Worm (Caenorhabditis elegans) whole organism, L2 larva: ENCODE data around the gene K06A4.2.

Source experiments
- R02D3.7 ChIP-seq: fragments of 150-350 bp; optimal IDR thresholded peaks from 2 replicates; lab custom pipeline; 2014; ENCODE audit warnings: missing biosample characterization, missing genetic modification characterization
- Y55F3AM.14 ChIP-seq: fragments of 200-800 bp; sonication (Bioruptor generic); optimal IDR thresholded peaks from 2 replicates; lab custom pipeline; 2018; ENCODE audit warnings: mild to moderate bottlenecking, missing genetic modification characterization, missing compliant biosample characterization
- ZK546.5 ChIP-seq: sonication (generic microtip); optimal IDR thresholded peaks from 2 replicates; lab custom pipeline; 2017; ENCODE audit warnings: missing biosample characterization, missing genetic modification characterization
- alr-1 ChIP-seq: fragments of 150-350 bp; optimal IDR thresholded peaks from 2 replicates; lab custom pipeline; 2014; ENCODE audit warnings: missing biosample characterization, missing genetic modification characterization
- aly-2 ChIP-seq: fragments of 150-350 bp; optimal IDR thresholded peaks from 2 replicates; lab custom pipeline; 2014; ENCODE audit warnings: missing biosample characterization, missing genetic modification characterization
- ama-1 ChIP-seq: fragments of 150-350 bp; optimal IDR thresholded peaks from 2 replicates; lab custom pipeline; 2018; ENCODE audit warnings: inconsistent platforms
- blmp-1 ChIP-seq: sonication (generic microtip); optimal IDR thresholded peaks from 2 replicates; lab custom pipeline; 2017; ENCODE audit warnings: missing genetic modification characterization, mild to moderate bottlenecking, missing compliant biosample characterization, antibody characterized with exemption, moderate library complexity; ENCODE audit not compliant: insufficient read depth
- ceh-16 ChIP-seq: fragments of 150-350 bp; optimal IDR thresholded peaks from 2 replicates; lab custom pipeline; 2014; ENCODE audit warnings: missing biosample characterization, missing genetic modification characterization
- ceh-82 ChIP-seq: fragments of 150-350 bp; optimal IDR thresholded peaks from 2 replicates; lab custom pipeline; 2014; ENCODE audit warnings: missing biosample characterization, missing genetic modification characterization
- crh-2 ChIP-seq: sonication (generic microtip); optimal IDR thresholded peaks from 2 replicates; lab custom pipeline; 2017; ENCODE audit warnings: missing biosample characterization, missing genetic modification characterization
- dmd-4 ChIP-seq: sonication (generic microtip); optimal IDR thresholded peaks from 2 replicates; lab custom pipeline; 2017; ENCODE audit warnings: missing biosample characterization, missing genetic modification characterization
- egl-27 ChIP-seq: sonication (generic microtip); optimal IDR thresholded peaks from 3 replicates; lab custom pipeline; 2017; ENCODE audit warnings: missing biosample characterization, missing genetic modification reagents, missing genetic modification characterization
- elt-1 ChIP-seq: fragments of 150-350 bp; optimal IDR thresholded peaks from 2 replicates; lab custom pipeline; 2014; ENCODE audit warnings: missing biosample characterization, missing genetic modification characterization
- fos-1 ChIP-seq: fragments of 150-350 bp; optimal IDR thresholded peaks from 2 replicates; lab custom pipeline; 2014; ENCODE audit warnings: missing biosample characterization, missing genetic modification characterization
- gmeb-1 ChIP-seq: fragments of 150-350 bp; optimal IDR thresholded peaks from 2 replicates; lab custom pipeline; 2014; ENCODE audit warnings: missing biosample characterization, missing genetic modification characterization
- lin-11 ChIP-seq: fragments of 150-350 bp; sonication (generic microtip); optimal IDR thresholded peaks from 2 replicates; lab custom pipeline; 2014; ENCODE audit warnings: missing biosample characterization, missing genetic modification characterization, inconsistent platforms, mixed read lengths
- lsy-2 ChIP-seq, 2 experiments: fragments of 150-350 bp in 1 of 2; sonication (generic microtip) in 1 of 2; optimal IDR thresholded peaks; 2 replicates each; lab custom pipeline; 2014 to 2017; ENCODE audit warnings: missing biosample characterization in 2 of 2, missing genetic modification characterization in 2 of 2
- mab-5 ChIP-seq: fragments of 150-350 bp; optimal IDR thresholded peaks from 2 replicates; lab custom pipeline; 2014; ENCODE audit warnings: missing biosample characterization, missing genetic modification characterization
- mbf-1 ChIP-seq: sonication (generic microtip); optimal IDR thresholded peaks from 2 replicates; lab custom pipeline; 2017; ENCODE audit warnings: missing biosample characterization, missing genetic modification characterization
- mdl-1 ChIP-seq, 2 experiments: fragments of 150-350 bp in 1 of 2; sonication (generic microtip) in 1 of 2; optimal IDR thresholded peaks; 2 replicates each; lab custom pipeline; 2017; ENCODE audit warnings: missing biosample characterization in 2 of 2, missing genetic modification characterization in 2 of 2
- nhr-10 ChIP-seq: sonication (generic microtip); optimal IDR thresholded peaks from 2 replicates; lab custom pipeline; 2017; ENCODE audit warnings: missing biosample characterization, missing genetic modification characterization
- nhr-11 ChIP-seq: fragments of 150-350 bp; optimal IDR thresholded peaks from 2 replicates; lab custom pipeline; 2014; ENCODE audit warnings: missing biosample characterization, missing genetic modification characterization
- nhr-12 ChIP-seq: fragments of 150-350 bp; optimal IDR thresholded peaks from 2 replicates; lab custom pipeline; 2014; ENCODE audit warnings: missing biosample characterization, missing genetic modification characterization
- nhr-21 ChIP-seq: fragments of 150-350 bp; optimal IDR thresholded peaks from 2 replicates; lab custom pipeline; 2014; ENCODE audit warnings: missing biosample characterization, missing genetic modification characterization
- nhr-23 ChIP-seq: fragments of 150-350 bp; optimal IDR thresholded peaks from 2 replicates; lab custom pipeline; 2014; ENCODE audit warnings: missing biosample characterization, missing genetic modification reagents, missing genetic modification characterization
- nhr-237 ChIP-seq: fragments of 150-350 bp; optimal IDR thresholded peaks from 2 replicates; lab custom pipeline; 2014; ENCODE audit warnings: missing biosample characterization, missing genetic modification characterization
- nhr-25 ChIP-seq: fragments of 150-350 bp; sonication (generic microtip); optimal IDR thresholded peaks from 3 replicates; lab custom pipeline; 2014; ENCODE audit warnings: missing biosample characterization, missing genetic modification characterization
- nhr-6 ChIP-seq: fragments of 150-350 bp; optimal IDR thresholded peaks from 2 replicates; lab custom pipeline; 2014; ENCODE audit warnings: missing biosample characterization, missing genetic modification characterization
- nhr-77 ChIP-seq: fragments of 150-350 bp; optimal IDR thresholded peaks from 2 replicates; lab custom pipeline; 2014; ENCODE audit warnings: missing biosample characterization, missing genetic modification characterization
- skn-1 ChIP-seq: sonication (generic microtip); optimal IDR thresholded peaks from 2 replicates; lab custom pipeline; 2017; ENCODE audit warnings: missing biosample characterization, missing genetic modification characterization
- sma-3 ChIP-seq: sonication (generic microtip); optimal IDR thresholded peaks from 2 replicates; lab custom pipeline; 2016; ENCODE audit warnings: missing genetic modification reagents, missing genetic modification characterization, missing compliant biosample characterization
- sma-9 ChIP-seq, 2 experiments: fragments of 150-350 bp in 1 of 2; sonication (generic microtip) in 1 of 2; optimal IDR thresholded peaks; 2 replicates each; lab custom pipeline; 2014 to 2016; ENCODE audit warnings: missing genetic modification characterization in 2 of 2, mild to moderate bottlenecking in 1 of 2, missing biosample characterization in 1 of 2, missing compliant biosample characterization in 1 of 2, missing genetic modification reagents in 1 of 2, moderate library complexity in 1 of 2
- snpc-4 ChIP-seq: fragments of 150-350 bp; optimal IDR thresholded peaks from 2 replicates; lab custom pipeline; 2014; ENCODE audit warnings: missing biosample characterization, missing genetic modification characterization
- unc-39 ChIP-seq: fragments of 150-350 bp; optimal IDR thresholded peaks from 2 replicates; lab custom pipeline; 2014; ENCODE audit warnings: missing biosample characterization, missing genetic modification characterization
- unc-55 ChIP-seq: fragments of 150-350 bp; sonication (generic microtip); optimal IDR thresholded peaks from 3 replicates; lab custom pipeline; 2014; ENCODE audit warnings: missing biosample characterization, missing genetic modification reagents, missing genetic modification characterization
- zag-1 ChIP-seq: fragments of 150-350 bp; optimal IDR thresholded peaks from 2 replicates; lab custom pipeline; 2014; ENCODE audit warnings: missing biosample characterization, missing genetic modification characterization
- ztf-4 ChIP-seq: fragments of 150-350 bp; optimal IDR thresholded peaks from 2 replicates; lab custom pipeline; 2014; ENCODE audit warnings: missing biosample characterization, missing genetic modification characterization

Gene K06A4.2

ce11 chrV:9457535-9457934 lies 26.5 kb upstream of the K06A4.2 start:
- no peak for TF ChIP-seq alr-1
- TF ChIP-seq nhr-11 (tag; lab: Kevin White, UChicago), result no peak
- TF ChIP-seq ceh-16, result no peak
- no peak for TF ChIP-seq unc-39
- TF ChIP-seq mdl-1 (tag; optimal IDR thresholded peaks at IDR 0.05; lab: Kevin White, UChicago), result no peak
- TF ChIP-seq mbf-1 (tag; lab: Kevin White, UChicago), result no peak
- no peak for TF ChIP-seq elt-1 (tag; lab: Kevin White, UChicago)
- no peak for TF ChIP-seq Y55F3AM.14 (GFP tag; lab: Kevin White, UChicago)
- no peak for TF ChIP-seq sma-9 (GFP tag; optimal IDR thresholded peaks at IDR 0.05; lab: Kevin White, UChicago)
- no peak for TF ChIP-seq sma-9 (tag; optimal IDR thresholded peaks at IDR 0.05; lab: Kevin White, UChicago)
- no peak for TF ChIP-seq nhr-237 (tag; lab: Kevin White, UChicago)
- TF ChIP-seq nhr-10 (tag; lab: Kevin White, UChicago), result no peak
- no peak for TF ChIP-seq aly-2
- no peak for TF ChIP-seq unc-55 (GFP tag; lab: Kevin White, UChicago)
- no peak for TF ChIP-seq nhr-25
- no peak for TF ChIP-seq dmd-4 (tag; lab: Kevin White, UChicago)
- no peak for TF ChIP-seq gmeb-1
- no peak for TF ChIP-seq skn-1 (tag; lab: Kevin White, UChicago)
- TF ChIP-seq zag-1, result no peak
- TF ChIP-seq snpc-4 (tag; lab: Kevin White, UChicago), result no peak

- no peak for TF ChIP-seq unc-39
- no peak for TF ChIP-seq ceh-82 (tag; lab: Kevin White, UChicago)
- TF ChIP-seq blmp-1 (tag; lab: Kevin White, UChicago), result no peak
- TF ChIP-seq ceh-16, result no peak
- TF ChIP-seq lsy-2 (tag; optimal IDR thresholded peaks at IDR 0.05; lab: Kevin White, UChicago), result no peak
- TF ChIP-seq Y55F3AM.14 (GFP tag; lab: Kevin White, UChicago), result no peak
- TF ChIP-seq ztf-4 (tag; lab: Kevin White, UChicago), result no peak
- TF ChIP-seq snpc-4 (tag; lab: Kevin White, UChicago), result no peak
- no peak for TF ChIP-seq egl-27
- no peak for TF ChIP-seq lin-11
Observed at ce11 chrV:9462605-9463004, 21.4 kb upstream of the K06A4.2 start, which contains the start of gene F07D3.3. Gene F07D3.3, minus strand, starts transcription at chrV:9462705.

DNA sequence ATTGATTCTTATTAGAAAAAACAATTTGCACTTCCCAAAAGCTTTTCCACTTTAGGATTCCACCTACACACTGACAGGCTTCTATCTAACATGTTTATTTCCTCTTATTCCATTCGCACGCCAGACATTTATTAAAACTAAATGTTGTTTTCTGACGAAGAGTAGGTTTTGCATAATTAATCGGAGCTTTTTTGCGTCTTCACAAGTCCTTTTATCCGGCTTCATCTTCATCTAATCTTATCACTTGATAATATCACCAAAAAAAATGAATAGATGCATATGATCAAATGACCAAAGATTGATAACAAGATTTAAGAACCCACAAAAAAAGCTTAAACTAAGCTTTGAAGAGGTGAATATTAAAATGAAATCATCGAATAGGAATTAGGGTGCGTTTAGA lies 18.5 kb upstream of the K06A4.2 start:
- no peak for TF ChIP-seq skn-1 (tag; lab: Kevin White, UChicago)
- no peak for TF ChIP-seq sma-3 (GFP tag; lab: Kevin White, UChicago)
- no peak for TF ChIP-seq fos-1 (tag; lab: Kevin White, UChicago)
- TF ChIP-seq R02D3.7 (tag; lab: Kevin White, UChicago), result no peak
- TF ChIP-seq mab-5 (tag; lab: Kevin White, UChicago), result no peak
- TF ChIP-seq nhr-6 (tag; lab: Kevin White, UChicago), result no peak
- no peak for TF ChIP-seq nhr-12 (tag; lab: Kevin White, UChicago)
- no peak for TF ChIP-seq snpc-4 (tag; lab: Kevin White, UChicago)
- no peak for TF ChIP-seq gmeb-1
- TF ChIP-seq ZK546.5 (tag; lab: Kevin White, UChicago), result no peak
- no peak for TF ChIP-seq ama-1
- TF ChIP-seq crh-2 (tag; lab: Kevin White, UChicago), result no peak
- TF ChIP-seq elt-1 (tag; lab: Kevin White, UChicago), result no peak
- TF ChIP-seq alr-1, result no peak
- TF ChIP-seq nhr-10 (tag; lab: Kevin White, UChicago), result no peak

- no peak for TF ChIP-seq sma-3 (GFP tag; lab: Kevin White, UChicago)
- no peak for TF ChIP-seq unc-55 (GFP tag; lab: Kevin White, UChicago)
- no peak for TF ChIP-seq ceh-16
- no peak for TF ChIP-seq ZK546.5 (tag; lab: Kevin White, UChicago)
- TF ChIP-seq nhr-77, result no peak
- TF ChIP-seq crh-2 (tag; lab: Kevin White, UChicago), result no peak
Observed at ce11 chrV:9471675-9472074, 12.3 kb upstream of the K06A4.2 start, which contains the start of gene flp-6. Gene flp-6, plus strand, starts transcription at chrV:9471975.

ce11 chrV:9473924-9474323 lies 10.1 kb upstream of the K06A4.2 start:
- TF ChIP-seq unc-39 (no peak), mab-5 (tag; lab: Kevin White, UChicago) (no peak), sma-9 (GFP tag; optimal IDR thresholded peaks at IDR 0.05; lab: Kevin White, UChicago) (peak; percentile 30), sma-9 (tag; optimal IDR thresholded peaks at IDR 0.05; lab: Kevin White, UChicago) (no peak), nhr-23 (tag; lab: Kevin White, UChicago) (no peak), nhr-21 (tag; lab: Kevin White, UChicago) (peak; percentile 26), nhr-25 (no peak)
